Worm (Caenorhabditis elegans): ENCODE data around the gene F55C12.6.

Gene F55C12.6

ce11 chrII:5913897-5914296 lies 37.9 kb upstream of the F55C12.6 start:
- TF ChIP-seq nhr-77 (tag; optimal IDR thresholded peaks at IDR 0.05) (no peak), gmeb-1 (tag; optimal IDR thresholded peaks at IDR 0.05) (peak; percentile 16), R02D3.7 (tag; optimal IDR thresholded peaks at IDR 0.05) (no peak), elt-3 (tag; optimal IDR thresholded peaks at IDR 0.05) (no peak), ZK546.5 (tag; optimal IDR thresholded peaks at IDR 0.05) (no peak), egl-27 (tag; optimal IDR thresholded peaks at IDR 0.05) (no peak), ztf-11 (tag; optimal IDR thresholded peaks at IDR 0.05) (no peak), lsy-2 (tag; optimal IDR thresholded peaks at IDR 0.05) (no peak), peb-1 (tag; optimal IDR thresholded peaks at IDR 0.05) (no peak), lin-39 (tag; optimal IDR thresholded peaks at IDR 0.05) (no peak), crh-2 (tag; optimal IDR thresholded peaks at IDR 0.05) (peak; percentile 9), sma-9 (GFP tag; optimal IDR thresholded peaks at IDR 0.05) (no peak), sma-9 (tag; optimal IDR thresholded peaks at IDR 0.05) (no peak), unc-39 (tag; optimal IDR thresholded peaks at IDR 0.05) (no peak), ztf-1 (GFP tag; conservative IDR thresholded peaks at IDR 0.05) (no peak), fos-1 (tag; optimal IDR thresholded peaks at IDR 0.05) (peak; percentile 50)

- TF ChIP-seq unc-62 (GFP tag; optimal IDR thresholded peaks at IDR 0.05) (no peak), dmd-4 (tag; optimal IDR thresholded peaks at IDR 0.05) (no peak), fos-1 (tag; optimal IDR thresholded peaks at IDR 0.05) (peak; percentile 98), ceh-16 (tag; optimal IDR thresholded peaks at IDR 0.05) (no peak), nhr-237 (tag; optimal IDR thresholded peaks at IDR 0.05) (no peak), sma-9 (GFP tag; optimal IDR thresholded peaks at IDR 0.05) (peak; percentile 49), sma-9 (tag; optimal IDR thresholded peaks at IDR 0.05) (no peak), nhr-129 (tag; optimal IDR thresholded peaks at IDR 0.05) (peak; percentile 40), crh-2 (tag; optimal IDR thresholded peaks at IDR 0.05) (peak; percentile 68), ama-1 (optimal IDR thresholded peaks at IDR 0.05) (no peak), nhr-6 (tag; optimal IDR thresholded peaks at IDR 0.05) (no peak), nhr-77 (tag; optimal IDR thresholded peaks at IDR 0.05) (no peak), F13H6.1 (tag; optimal IDR thresholded peaks at IDR 0.05) (peak; percentile 14), nhr-21 (tag; optimal IDR thresholded peaks at IDR 0.05) (no peak), sma-3 (GFP tag; optimal IDR thresholded peaks at IDR 0.05) (peak; percentile 9)
Observed at ce11 chrII:5911939-5912523, 36.1 kb upstream of the F55C12.6 start.

ce11 chrII:5911274-5911673 lies 35.3 kb upstream of the F55C12.6 start, which contains the start of gene cgt-3:
cgt-3 (plus strand) TSS chrII:5911324.
- peak; percentile 13 for TF ChIP-seq lin-13 (GFP tag; optimal IDR thresholded peaks at IDR 0.05)
- peak; percentile 53 for TF ChIP-seq fos-1 (tag; optimal IDR thresholded peaks at IDR 0.05)
- no peak for TF ChIP-seq ztf-4 (tag; optimal IDR thresholded peaks at IDR 0.05)

ce11 chrII:5907482-5907881 lies 31.5 kb upstream of the F55C12.6 start, which contains the start of gene vps-35:
vps-35 (plus strand) TSS chrII:5907816.
- TF ChIP-seq snpc-4 (tag; optimal IDR thresholded peaks at IDR 0.05), result no peak
- peak; percentile 54 for TF ChIP-seq C34F6.9 (tag; optimal IDR thresholded peaks at IDR 0.05)
- TF ChIP-seq nhr-11 (tag; optimal IDR thresholded peaks at IDR 0.05), result no peak
- TF ChIP-seq fos-1 (tag; optimal IDR thresholded peaks at IDR 0.05), result peak; percentile 87
- TF ChIP-seq lsy-2 (tag; optimal IDR thresholded peaks at IDR 0.05), result peak in 1 of 2 experiments; percentile 53
- TF ChIP-seq nhr-129 (tag; optimal IDR thresholded peaks at IDR 0.05), result peak; percentile 57
- peak; percentile 27 for TF ChIP-seq crh-2 (tag; optimal IDR thresholded peaks at IDR 0.05)
- peak; percentile 57 for TF ChIP-seq unc-55 (GFP tag; optimal IDR thresholded peaks at IDR 0.05)
- no peak for TF ChIP-seq ztf-11 (tag; optimal IDR thresholded peaks at IDR 0.05)

ce11 chrII:5906274-5906673 lies 30.3 kb upstream of the F55C12.6 start, which contains the start of gene F59G1.8:
F59G1.8 (plus strand) TSS chrII:5906566.
- TF ChIP-seq C34F6.9 (tag; optimal IDR thresholded peaks at IDR 0.05) (no peak), R02D3.7 (tag; optimal IDR thresholded peaks at IDR 0.05) (no peak), nhr-25 (tag; optimal IDR thresholded peaks at IDR 0.05) (no peak), nhr-11 (tag; optimal IDR thresholded peaks at IDR 0.05) (no peak), nhr-10 (tag; optimal IDR thresholded peaks at IDR 0.05) (no peak), nhr-237 (tag; optimal IDR thresholded peaks at IDR 0.05) (no peak), dmd-4 (tag; optimal IDR thresholded peaks at IDR 0.05) (no peak), lin-11 (tag; optimal IDR thresholded peaks at IDR 0.05) (no peak), snpc-4 (tag; optimal IDR thresholded peaks at IDR 0.05) (no peak), ceh-16 (tag; optimal IDR thresholded peaks at IDR 0.05) (no peak), lsy-2 (tag; optimal IDR thresholded peaks at IDR 0.05) (no peak), nhr-129 (tag; optimal IDR thresholded peaks at IDR 0.05) (no peak)
